Worm (Caenorhabditis elegans) whole organism, early embryonic: Measurements from ENCODE around the gene str-231.
"Not testable (repeated sequence)": the region's sequence is repeated elsewhere in the genome, so short reads cannot be mapped to it uniquely, and the experiment has no call there.

ENCODE experiments used
- B0310.2 ChIP-seq: sonication (generic microtip); optimal IDR thresholded peaks from 2 replicates; lab custom pipeline; 2016; ENCODE audit warnings: mild to moderate bottlenecking, missing genetic modification characterization, missing compliant biosample characterization
- F13C5.2 ChIP-seq: sonication (generic microtip); optimal IDR thresholded peaks from 2 replicates; lab custom pipeline; 2017; ENCODE audit warnings: mild to moderate bottlenecking, missing genetic modification characterization, inconsistent platforms, missing compliant biosample characterization
- aly-1 ChIP-seq: sonication (generic microtip); optimal IDR thresholded peaks from 2 replicates; lab custom pipeline; 2016; ENCODE audit warnings: missing genetic modification characterization, missing compliant biosample characterization
- ama-1 ChIP-seq: fragments of 150-350 bp; optimal IDR thresholded peaks from 2 replicates; lab custom pipeline; 2014
- ceh-13 ChIP-seq: fragments of 200-800 bp; sonication (Bioruptor generic); optimal IDR thresholded peaks from 2 replicates; lab custom pipeline; 2018; ENCODE audit warnings: mild to moderate bottlenecking, missing genetic modification characterization, missing compliant biosample characterization
- ceh-36 ChIP-seq: sonication (generic microtip); optimal IDR thresholded peaks from 2 replicates; lab custom pipeline; 2016; ENCODE audit warnings: missing genetic modification characterization, inconsistent platforms, missing compliant biosample characterization
- ets-7 ChIP-seq: sonication (generic microtip); optimal IDR thresholded peaks from 2 replicates; lab custom pipeline; 2016; ENCODE audit warnings: missing genotype, missing genetic modification characterization, missing compliant biosample characterization
- flt-1 ChIP-seq: fragments of 200-800 bp; sonication (Bioruptor generic); IDR thresholded peaks from 2 replicates; pipeline ENCODE4 v1.3.6; 2022; ENCODE audit warnings: missing genetic modification characterization, missing compliant biosample characterization
- hmbx-1 ChIP-seq: sonication (generic microtip); optimal IDR thresholded peaks from 2 replicates; lab custom pipeline; 2016; ENCODE audit warnings: mild to moderate bottlenecking, missing genetic modification characterization, missing compliant biosample characterization
- hmg-4 ChIP-seq: fragments of 200-800 bp; sonication (Bioruptor generic); optimal IDR thresholded peaks from 2 replicates; lab custom pipeline; 2018; ENCODE audit warnings: mild to moderate bottlenecking, missing genetic modification characterization, missing compliant biosample characterization
- hnd-1 ChIP-seq: sonication (generic microtip); optimal IDR thresholded peaks from 2 replicates; lab custom pipeline; 2016; ENCODE audit warnings: missing genetic modification characterization, missing compliant biosample characterization
- pes-1 ChIP-seq: fragments of 200-800 bp; sonication (Bioruptor generic); IDR thresholded peaks from 2 replicates; pipeline ENCODE4 v1.3.6; 2022; ENCODE audit warnings: missing genetic modification reagents, missing genetic modification characterization, missing compliant biosample characterization
- scrt-1 ChIP-seq: fragments of 200-800 bp; sonication (Bioruptor generic); IDR thresholded peaks from 2 replicates; pipeline ENCODE4 v1.3.6; 2022; ENCODE audit warnings: missing genetic modification characterization, missing compliant biosample characterization
- sea-1 ChIP-seq: fragments of 200-800 bp; sonication (Bioruptor generic); conservative IDR thresholded peaks from 2 replicates; pipeline ENCODE4 v1.3.6; 2022; ENCODE audit warnings: missing genetic modification characterization, missing compliant biosample characterization
- tbx-11 ChIP-seq: fragments of 200-800 bp; sonication (Bioruptor generic); IDR thresholded peaks from 2 replicates; pipeline ENCODE4 v1.3.6; 2022; ENCODE audit warnings: missing genetic modification characterization, missing compliant biosample characterization
- tbx-37 ChIP-seq: fragments of 200-800 bp; sonication (Bioruptor generic); conservative IDR thresholded peaks from 2 replicates; pipeline ENCODE4 v1.3.6; 2022; ENCODE audit warnings: missing genetic modification reagents, missing genetic modification characterization, missing compliant biosample characterization
- tra-4 ChIP-seq: sonication (generic microtip); optimal IDR thresholded peaks from 2 replicates; lab custom pipeline; 2017; ENCODE audit warnings: missing genetic modification characterization, missing compliant biosample characterization

Gene str-231

ce11 chrV:16002288-16002687 lies 5.1 kb downstream of the str-231 start, which contains the start of gene nhr-63:
Gene nhr-63, plus strand, starts transcription at chrV:16002588.
- TF ChIP-seq tra-4 = no peak
- TF ChIP-seq ceh-36 (tag; lab: Kevin White, UChicago) = no peak
- TF ChIP-seq F13C5.2 (tag; lab: Kevin White, UChicago) = no peak
- TF ChIP-seq ama-1 (lab: Kevin White, UChicago) = no peak

DNA sequence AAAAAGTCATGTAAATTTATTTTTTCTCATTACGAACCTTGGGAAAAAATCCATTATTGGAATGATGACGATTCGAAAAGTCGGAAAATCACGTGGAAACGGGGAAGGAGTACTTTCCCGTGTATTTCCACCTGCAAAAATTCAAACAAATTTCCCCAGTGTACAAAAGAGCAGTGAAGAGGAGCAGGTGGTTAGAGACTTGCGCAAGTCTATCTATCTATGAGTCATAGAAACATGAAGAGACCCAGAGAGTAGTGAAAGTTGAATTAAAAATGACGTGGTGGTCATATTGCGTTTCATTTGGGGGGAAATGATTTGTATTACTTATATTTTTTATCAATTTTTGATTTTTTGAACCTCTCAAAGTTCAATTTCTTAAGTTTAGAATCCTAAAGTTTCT lies 7.0 kb downstream of the str-231 start, which contains the start of gene nhr-50:
Gene nhr-50 (minus strand): TSS at position 199 of the 400 bp plus-strand sequence.
- TF ChIP-seq scrt-1 (GFP tag; lab: Robert Waterston, UW) (no peak), pes-1 (no peak), aly-1 (tag; lab: Kevin White, UChicago) (no peak), ceh-13 (GFP tag; lab: Kevin White, UChicago) (no peak), ama-1 (lab: Kevin White, UChicago) (no peak), ets-7 (tag; lab: Kevin White, UChicago) (no peak), B0310.2 (no peak), tra-4 (no peak), hmg-4 (GFP tag; lab: Kevin White, UChicago) (no peak), sea-1 (GFP tag; lab: Robert Waterston, UW) (no peak), tbx-37 (GFP tag; lab: Robert Waterston, UW) (no peak), flt-1 (GFP tag; lab: Robert Waterston, UW) (no peak), F13C5.2 (tag; lab: Kevin White, UChicago) (no peak), tbx-11 (GFP tag; lab: Robert Waterston, UW) (no peak), ceh-36 (tag; lab: Kevin White, UChicago) (no peak), hnd-1 (no peak), hmbx-1 (no peak)

DNA sequence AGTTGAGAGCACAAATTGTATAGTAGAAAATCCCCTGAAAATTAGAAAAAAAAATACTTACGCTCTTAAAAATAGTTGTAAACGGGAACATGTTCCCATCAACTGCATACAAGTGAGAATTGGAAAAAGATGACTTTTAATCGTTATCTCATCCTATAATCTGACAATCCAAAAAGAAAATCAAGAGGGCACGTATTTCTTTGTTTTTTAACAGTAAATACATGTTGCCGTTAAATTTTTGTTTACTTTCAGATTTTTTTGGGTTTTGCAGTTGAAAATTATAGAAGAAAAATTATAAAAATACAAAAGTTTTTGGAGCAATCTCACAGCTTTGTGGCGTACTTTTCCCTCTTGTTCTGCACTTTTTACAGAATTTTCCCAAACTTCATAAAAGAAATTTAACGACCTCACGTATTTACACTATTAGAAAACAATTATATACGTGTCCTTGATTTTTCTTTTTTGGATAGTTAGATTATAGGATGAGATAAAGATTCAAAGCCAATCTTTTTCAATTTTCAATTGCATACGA lies 10.7 kb downstream of the str-231 start, which contains the start of the genes C06C6.9 and C06C6.8:
Gene C06C6.9 (minus strand): TSS at position 101 of the 532 bp plus-strand sequence.
Gene C06C6.8 (plus strand): TSS at position 482 of the 532 bp plus-strand sequence.
- no peak for TF ChIP-seq ceh-13 (GFP tag; lab: Kevin White, UChicago)
- TF ChIP-seq ceh-36 (tag; lab: Kevin White, UChicago) = no peak
- TF ChIP-seq pes-1 = no peak
- TF ChIP-seq tbx-37 (GFP tag; lab: Robert Waterston, UW) = no peak
- TF ChIP-seq flt-1 (GFP tag; lab: Robert Waterston, UW) = no peak
- no peak for TF ChIP-seq tbx-11 (GFP tag; lab: Robert Waterston, UW)
- no peak for TF ChIP-seq aly-1 (tag; lab: Kevin White, UChicago)
- no peak for TF ChIP-seq sea-1 (GFP tag; lab: Robert Waterston, UW)
- TF ChIP-seq hmg-4 (GFP tag; lab: Kevin White, UChicago) = no peak

DNA sequence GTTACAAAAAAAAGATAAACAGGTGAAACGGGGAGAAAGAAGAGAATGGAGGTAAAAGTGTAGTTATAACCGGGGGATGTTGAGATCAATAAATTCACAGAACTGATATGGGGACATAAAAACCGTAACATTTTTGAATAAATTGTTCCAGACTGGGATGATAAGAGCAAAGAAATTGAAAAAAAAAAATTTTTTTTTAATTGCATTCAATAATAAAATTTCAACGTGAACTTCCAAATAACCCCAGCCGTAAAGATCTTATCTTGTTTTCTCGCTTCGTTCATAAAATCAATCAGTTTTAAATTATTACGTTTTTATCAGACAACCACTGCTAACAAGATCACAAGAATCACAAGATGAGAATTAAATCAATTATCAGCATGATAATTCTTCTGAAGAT lies 15.6 kb downstream of the str-231 start, which contains the start of gene C06C6.7:
Gene C06C6.7 (plus strand): TSS at position 301 of the 400 bp plus-strand sequence.
- not testable (repeated sequence) for TF ChIP-seq ets-7 (tag; lab: Kevin White, UChicago); tbx-11 (GFP tag; lab: Robert Waterston, UW); hmbx-1

- TF ChIP-seq scrt-1 (GFP tag; lab: Robert Waterston, UW) (no peak), ama-1 (lab: Kevin White, UChicago) (no peak), F13C5.2 (tag; lab: Kevin White, UChicago) (no peak), ets-7 (tag; lab: Kevin White, UChicago) (no peak), aly-1 (tag; lab: Kevin White, UChicago) (no peak), hmbx-1 (no peak), tra-4 (no peak), ceh-36 (tag; lab: Kevin White, UChicago) (no peak), hnd-1 (no peak), tbx-11 (GFP tag; lab: Robert Waterston, UW) (no peak), ceh-13 (GFP tag; lab: Kevin White, UChicago) (no peak), flt-1 (GFP tag; lab: Robert Waterston, UW) (no peak)
Observed at ce11 chrV:15988074-15988473, 19.3 kb downstream of the str-231 start, which contains the start of gene F36G9.15. Gene F36G9.15, minus strand, starts transcription at chrV:15988174.

DNA sequence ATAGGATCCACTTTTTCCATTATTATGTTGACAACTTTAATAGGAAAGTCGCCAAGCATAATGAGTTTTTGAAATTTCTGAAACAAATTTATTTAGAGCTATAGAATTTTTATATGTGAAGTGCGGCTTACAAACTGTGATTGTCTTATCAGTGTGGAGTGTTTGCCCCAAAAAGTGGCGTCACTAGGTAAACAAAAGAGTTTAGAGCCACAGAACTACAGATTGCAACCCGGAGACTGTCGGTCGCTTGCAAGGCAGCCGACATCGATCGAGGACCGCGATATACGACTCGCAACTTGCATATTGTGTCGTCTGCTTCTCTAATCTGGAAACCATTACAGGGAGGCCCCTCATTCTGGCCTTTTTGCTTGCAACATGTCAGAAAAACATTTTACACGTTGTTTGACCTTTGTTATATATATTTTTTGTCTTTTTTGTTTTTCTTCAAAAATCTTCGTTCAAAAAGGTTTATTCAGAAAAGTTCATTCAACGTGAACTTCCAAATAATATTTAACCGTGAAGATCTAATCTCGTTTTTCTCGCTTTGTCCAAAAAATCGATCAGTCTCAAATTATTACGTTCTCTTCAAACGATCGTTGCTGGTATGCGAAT lies 24.6 kb downstream of the str-231 start, which contains the start of the genes fbxa-99 and F36G9.13:
Gene fbxa-99 (minus strand): TSS at position 122 of the 612 bp plus-strand sequence.
Gene F36G9.13 (plus strand): TSS at position 562 of the 612 bp plus-strand sequence.
- TF ChIP-seq sea-1 (GFP tag; lab: Robert Waterston, UW) = no peak

ce11 chrV:15978232-15978764 lies 29.1 kb downstream of the str-231 start, which contains the start of gene oac-20:
Gene oac-20, plus strand, starts transcription at chrV:15978714.
- TF ChIP-seq ceh-36 (tag; lab: Kevin White, UChicago) (no peak), ama-1 (lab: Kevin White, UChicago) (no peak), F13C5.2 (tag; lab: Kevin White, UChicago) (no peak)

ce11 chrV:15975845-15976244 lies 31.6 kb downstream of the str-231 start, which contains the start of gene clec-232:
Gene clec-232, plus strand, starts transcription at chrV:15976145.
- TF ChIP-seq ets-7 (tag; lab: Kevin White, UChicago) (no peak), flt-1 (GFP tag; lab: Robert Waterston, UW) (no peak)
